Worm (Caenorhabditis elegans) whole organism, L4 larva: ENCODE data around the gene str-86.
A peak's percentile ranks its signal among the peaks of the same experiment; 100 is the strongest.

ENCODE experiments used
- F10B5.3 ChIP-seq: sonication (generic microtip); optimal IDR thresholded peaks from 2 replicates; lab custom pipeline; 2016; ENCODE audit warnings: mild to moderate bottlenecking, missing genetic modification characterization, missing compliant biosample characterization
- F26F4.8 ChIP-seq: fragments of 200-800 bp; sonication (Bioruptor generic); conservative IDR thresholded peaks from 2 replicates; pipeline ENCODE4 v1.3.6; 2022; ENCODE audit warnings: missing genetic modification characterization, missing compliant biosample characterization
- F44E2.7 ChIP-seq: fragments of 200-800 bp; sonication (Bioruptor generic); IDR thresholded peaks from 2 replicates; pipeline ENCODE4 v2.1.2; 2022; ENCODE audit warnings: missing genetic modification characterization, missing compliant biosample characterization
- Y105C5A.15 ChIP-seq: fragments of 200-800 bp; sonication (Bioruptor generic); IDR thresholded peaks from 2 replicates; pipeline ENCODE4 v1.3.6; 2022; ENCODE audit warnings: missing genetic modification characterization, missing compliant biosample characterization
- Y48G9A.11 ChIP-seq: fragments of 200-800 bp; sonication (Bioruptor generic); IDR thresholded peaks from 2 replicates; pipeline ENCODE4 v1.3.6; 2022; ENCODE audit warnings: missing genetic modification reagents, missing genetic modification characterization, missing compliant biosample characterization
- Y75B8A.6 ChIP-seq: fragments of 200-800 bp; sonication (Bioruptor generic); IDR thresholded peaks from 2 replicates; pipeline ENCODE4 v1.3.6; 2022; ENCODE audit warnings: missing genetic modification reagents, missing genetic modification characterization, missing compliant biosample characterization
- ZK337.2 ChIP-seq: fragments of 200-800 bp; sonication (Bioruptor generic); IDR thresholded peaks from 2 replicates; pipeline ENCODE4 v1.3.6; 2022; ENCODE audit warnings: missing genetic modification reagents, missing genetic modification characterization, missing compliant biosample characterization
- aha-1 ChIP-seq: fragments of 150-350 bp; peaks from one replicate; lab custom pipeline; 2014; ENCODE audit warnings: missing biosample characterization, missing genetic modification characterization
- aly-2 ChIP-seq: sonication (generic microtip); optimal IDR thresholded peaks from 2 replicates; lab custom pipeline; 2018; ENCODE audit warnings: missing biosample characterization, missing genetic modification characterization
- ama-1 ChIP-seq: fragments of 150-350 bp; optimal IDR thresholded peaks from 2 replicates; lab custom pipeline; 2014; ENCODE audit warnings: inconsistent platforms, mixed read lengths
- attf-4 ChIP-seq: sonication (generic microtip); optimal IDR thresholded peaks from 3 replicates; lab custom pipeline; 2017; ENCODE audit warnings: missing biosample characterization, missing genetic modification characterization
- ceh-28 ChIP-seq: fragments of 150-350 bp; optimal IDR thresholded peaks from 2 replicates; lab custom pipeline; 2014; ENCODE audit warnings: missing biosample characterization, missing genetic modification reagents, missing genetic modification characterization
- ceh-32 ChIP-seq: sonication (generic microtip); optimal IDR thresholded peaks from 2 replicates; lab custom pipeline; 2016; ENCODE audit warnings: mild to moderate bottlenecking, missing genetic modification characterization, missing compliant biosample characterization; ENCODE audit not compliant: poor library complexity
- cey-2 ChIP-seq: sonication (generic microtip); optimal IDR thresholded peaks from 3 replicates; lab custom pipeline; 2017; ENCODE audit warnings: missing genetic modification characterization, mild to moderate bottlenecking, missing compliant biosample characterization, antibody characterized with exemption, borderline replicate concordance; ENCODE audit not compliant: insufficient read depth
- ctbp-1 ChIP-seq: fragments of 200-800 bp; sonication (Bioruptor generic); IDR thresholded peaks from 2 replicates; pipeline ENCODE4 v1.3.6; 2022; ENCODE audit warnings: missing genetic modification reagents, missing genetic modification characterization, missing compliant biosample characterization
- daf-16 ChIP-seq, 3 experiments: sonication (generic microtip); optimal IDR thresholded peaks; 2 replicates each; lab custom pipeline; 2016 to 2017; ENCODE audit warnings: missing genetic modification characterization in 3 of 3, missing genetic modification reagents in 3 of 3, mild to moderate bottlenecking in 2 of 3, missing compliant biosample characterization in 2 of 3, missing biosample characterization in 1 of 3, moderate library complexity in 1 of 3
- dmd-8 ChIP-seq: fragments of 200-800 bp; sonication (Bioruptor generic); IDR thresholded peaks from 2 replicates; pipeline ENCODE4 v1.3.6; 2022; ENCODE audit warnings: missing genetic modification characterization, missing compliant biosample characterization
- dve-1 ChIP-seq: sonication (generic microtip); optimal IDR thresholded peaks from 2 replicates; lab custom pipeline; 2017; ENCODE audit warnings: antibody characterized with exemption, mild to moderate bottlenecking, missing genetic modification characterization, missing compliant biosample characterization; ENCODE audit not compliant: insufficient read depth
- egl-43 ChIP-seq: fragments of 200-800 bp; sonication (Bioruptor generic); IDR thresholded peaks from 2 replicates; pipeline ENCODE4 v1.3.6; 2022; ENCODE audit warnings: missing genetic modification reagents, missing genetic modification characterization, missing compliant biosample characterization
- hlh-11 ChIP-seq: fragments of 200-800 bp; sonication (Bioruptor generic); optimal IDR thresholded peaks from 2 replicates; lab custom pipeline; 2018; ENCODE audit warnings: mild to moderate bottlenecking, missing genetic modification characterization, missing compliant biosample characterization
- hmg-1.1 ChIP-seq: fragments of 200-800 bp; sonication (Bioruptor generic); IDR thresholded peaks from 2 replicates; pipeline ENCODE4 v1.3.6; 2022; ENCODE audit warnings: missing genetic modification reagents, missing genetic modification characterization, missing compliant biosample characterization
- lim-7 ChIP-seq: fragments of 200-800 bp; sonication (Bioruptor generic); IDR thresholded peaks from 2 replicates; pipeline ENCODE4 v1.3.6; 2022; ENCODE audit warnings: missing genetic modification characterization, missing compliant biosample characterization
- lin-29 ChIP-seq: fragments of 200-800 bp; sonication (Bioruptor generic); IDR thresholded peaks from 2 replicates; pipeline ENCODE4 v1.3.6; 2022; ENCODE audit warnings: missing genetic modification reagents, missing genetic modification characterization, missing compliant biosample characterization
- lin-38 ChIP-seq: fragments of 200-800 bp; sonication (Bioruptor generic); IDR thresholded peaks from 2 replicates; pipeline ENCODE4 v1.3.6; 2022; ENCODE audit warnings: missing genetic modification reagents, missing genetic modification characterization, missing compliant biosample characterization
- lsy-2 ChIP-seq, 2 experiments: fragments of 150-350 bp in 1 of 2; sonication (generic microtip) in 1 of 2; optimal IDR thresholded peaks; 2 replicates each; lab custom pipeline; 2014 to 2017; ENCODE audit warnings: missing biosample characterization in 2 of 2, missing genetic modification characterization in 2 of 2
- madf-5 ChIP-seq, 2 experiments: fragments of 200-800 bp; sonication (Bioruptor generic); IDR thresholded peaks; 2 replicates each; pipeline ENCODE4 v1.3.6; 2022; ENCODE audit warnings: missing compliant biosample characterization in 2 of 2, missing genetic modification characterization in 2 of 2
- mep-1 ChIP-seq: fragments of 150-350 bp; sonication (generic microtip); optimal IDR thresholded peaks from 3 replicates; lab custom pipeline; 2014; ENCODE audit warnings: missing biosample characterization, missing genetic modification characterization
- mes-2 ChIP-seq: sonication (generic microtip); optimal IDR thresholded peaks from 2 replicates; lab custom pipeline; 2016; ENCODE audit warnings: missing genotype, mild to moderate bottlenecking, missing genetic modification characterization, missing compliant biosample characterization; ENCODE audit not compliant: poor library complexity, severe bottlenecking
- mxl-2 ChIP-seq: fragments of 200-800 bp; sonication (Bioruptor generic); conservative IDR thresholded peaks from 2 replicates; pipeline ENCODE4 v1.3.6; 2022; ENCODE audit warnings: missing genetic modification reagents, missing genetic modification characterization, missing compliant biosample characterization
- nhr-11 ChIP-seq: fragments of 150-350 bp; optimal IDR thresholded peaks from 2 replicates; lab custom pipeline; 2014; ENCODE audit warnings: missing biosample characterization, missing genetic modification characterization
- nhr-25 ChIP-seq: sonication (generic microtip); optimal IDR thresholded peaks from 2 replicates; lab custom pipeline; 2017; ENCODE audit warnings: missing genetic modification characterization, mild to moderate bottlenecking, missing compliant biosample characterization, antibody characterized with exemption, moderate library complexity, borderline replicate concordance; ENCODE audit not compliant: insufficient read depth
- nhr-41 ChIP-seq: fragments of 200-800 bp; sonication (Bioruptor generic); IDR thresholded peaks from 2 replicates; pipeline ENCODE4 v1.3.6; 2022; ENCODE audit warnings: missing genetic modification reagents, missing genetic modification characterization, missing compliant biosample characterization
- php-3 ChIP-seq: fragments of 200-800 bp; sonication (Bioruptor generic); IDR thresholded peaks from 2 replicates; pipeline ENCODE4 v1.3.6; 2022; ENCODE audit warnings: missing genetic modification reagents, missing genetic modification characterization, missing compliant biosample characterization
- pqm-1 ChIP-seq: sonication (generic microtip); optimal IDR thresholded peaks from 2 replicates; lab custom pipeline; 2017; ENCODE audit warnings: missing biosample characterization, missing genetic modification characterization
- saeg-2 ChIP-seq: fragments of 200-800 bp; sonication (Bioruptor generic); IDR thresholded peaks from 2 replicates; pipeline ENCODE4 v1.3.6; 2022; ENCODE audit warnings: missing genetic modification reagents, missing genetic modification characterization, missing compliant biosample characterization
- sdz-12 ChIP-seq: fragments of 200-800 bp; sonication (Bioruptor generic); optimal IDR thresholded peaks from 2 replicates; lab custom pipeline; 2018; ENCODE audit warnings: mild to moderate bottlenecking, missing genetic modification characterization, missing compliant biosample characterization
- snpc-1.2 ChIP-seq: fragments of 200-800 bp; sonication (Bioruptor generic); IDR thresholded peaks from 2 replicates; pipeline ENCODE4 v1.3.6; 2022; ENCODE audit warnings: missing genetic modification reagents, missing genetic modification characterization, missing compliant biosample characterization
- tag-97 ChIP-seq: fragments of 200-800 bp; sonication (Bioruptor generic); IDR thresholded peaks from 2 replicates; pipeline ENCODE4 v1.3.6; 2022; ENCODE audit warnings: missing genetic modification characterization, missing compliant biosample characterization
- unc-39 ChIP-seq: sonication (generic microtip); optimal IDR thresholded peaks from 2 replicates; lab custom pipeline; 2017; ENCODE audit warnings: missing biosample characterization, missing genetic modification characterization
- unc-62 ChIP-seq, 3 experiments: fragments of 150-350 bp in 1 of 3; sonication (generic microtip); optimal IDR thresholded peaks in 2 of 3; peaks in 1 of 3; 1 replicate in 1 of 3; 2 replicates in 2 of 3; lab custom pipeline; 2014 to 2017; ENCODE audit warnings: missing biosample characterization in 3 of 3, missing genetic modification characterization in 3 of 3, missing genetic modification reagents in 3 of 3, missing genotype in 1 of 3
- zag-1 ChIP-seq: fragments of 150-350 bp; optimal IDR thresholded peaks from 2 replicates; lab custom pipeline; 2014; ENCODE audit warnings: missing biosample characterization, missing genetic modification characterization
- zip-11 ChIP-seq: fragments of 200-800 bp; sonication (Bioruptor generic); IDR thresholded peaks from 2 replicates; pipeline ENCODE4 v1.3.6; 2022; ENCODE audit warnings: missing genetic modification characterization, missing compliant biosample characterization
- zip-2 ChIP-seq: fragments of 150-350 bp; optimal IDR thresholded peaks from 2 replicates; lab custom pipeline; 2014; ENCODE audit warnings: missing biosample characterization, missing genetic modification characterization
- ztf-11 ChIP-seq: fragments of 150-350 bp; optimal IDR thresholded peaks from 2 replicates; lab custom pipeline; 2014; ENCODE audit warnings: missing biosample characterization, missing genetic modification characterization
- ztf-7 ChIP-seq: fragments of 150-350 bp; optimal IDR thresholded peaks from 2 replicates; lab custom pipeline; 2014; ENCODE audit warnings: missing biosample characterization, missing genetic modification characterization

Gene str-86

DNA sequence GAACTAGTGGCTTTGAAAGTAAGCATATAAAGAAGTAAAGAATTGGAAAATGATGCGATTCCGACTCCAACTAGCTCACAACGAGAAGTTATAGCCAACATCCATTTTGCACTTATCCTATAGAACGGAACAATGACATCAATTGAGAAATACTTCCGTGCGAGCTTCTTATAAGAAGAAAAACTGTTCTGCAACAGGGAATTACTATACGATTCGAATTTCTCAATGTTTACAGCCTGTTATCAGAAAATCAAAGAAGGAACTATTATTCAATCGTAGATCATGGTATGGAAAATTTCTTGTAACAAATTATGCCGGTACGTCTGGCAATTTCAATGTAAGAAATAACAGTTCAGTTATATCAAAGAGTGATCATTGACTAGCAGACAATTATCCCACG lies 2.2 kb upstream of the str-86 start, which contains the start of gene str-85:
Gene str-85, minus strand, starts transcription at position 101 of the 400 bp plus-strand sequence.
- TF ChIP-seq nhr-25 (tag; lab: Kevin White, UChicago) (no peak), ceh-28 (tag; lab: Kevin White, UChicago) (no peak), Y105C5A.15 (GFP tag; lab: Robert Waterston, UW) (no peak), lin-29 (GFP tag; lab: Robert Waterston, UW) (no peak), dmd-8 (no peak), ztf-11 (tag; lab: Kevin White, UChicago) (no peak), ztf-7 (no peak), ceh-32 (no peak), mep-1 (no peak), ZK337.2 (no peak), mes-2 (tag; lab: Kevin White, UChicago) (no peak), nhr-41 (GFP tag; lab: Robert Waterston, UW) (no peak)

ce11 chrV:8984783-8985182 lies 1.3 kb upstream of the str-86 start:
- peak in 1 of 2 experiments; percentile 3 for TF ChIP-seq unc-62 (GFP tag; optimal IDR thresholded peaks at IDR 0.05 in 1 of 2; lab: Kevin White, UChicago)
- TF ChIP-seq unc-62 (tag; optimal IDR thresholded peaks at IDR 0.05; lab: Kevin White, UChicago), result no peak
- TF ChIP-seq lsy-2 (tag; optimal IDR thresholded peaks at IDR 0.05; lab: Kevin White, UChicago), result no peak
- TF ChIP-seq egl-43 (GFP tag; lab: Robert Waterston, UW), result no peak
- TF ChIP-seq hlh-11 (tag; lab: Kevin White, UChicago), result no peak
- TF ChIP-seq F26F4.8, result no peak
- TF ChIP-seq hmg-1.1, result no peak
- no peak for TF ChIP-seq cey-2 (tag; lab: Kevin White, UChicago)
- no peak for TF ChIP-seq ama-1

- TF ChIP-seq zag-1, result no peak
- no peak for TF ChIP-seq lin-38 (GFP tag; lab: Robert Waterston, UW)
- TF ChIP-seq zip-2, result no peak
- TF ChIP-seq ctbp-1, result no peak
- TF ChIP-seq F44E2.7, result no peak
- TF ChIP-seq aha-1 (tag; lab: Kevin White, UChicago), result no peak
- TF ChIP-seq tag-97 (GFP tag; lab: Robert Waterston, UW), result no peak
- TF ChIP-seq attf-4 (tag; lab: Kevin White, UChicago), result no peak
- no peak for TF ChIP-seq dve-1 (tag; lab: Kevin White, UChicago)
- TF ChIP-seq lin-29 (GFP tag; lab: Robert Waterston, UW), result no peak
- no peak for TF ChIP-seq lim-7 (GFP tag; lab: Robert Waterston, UW)
- TF ChIP-seq mxl-2 (GFP tag; lab: Robert Waterston, UW), result no peak
- TF ChIP-seq F10B5.3 (tag; lab: Kevin White, UChicago), result no peak
- TF ChIP-seq saeg-2 (GFP tag; lab: Robert Waterston, UW), result no peak
- TF ChIP-seq snpc-1.2 (GFP tag; lab: Robert Waterston, UW), result no peak
- TF ChIP-seq sdz-12 (GFP tag; lab: Kevin White, UChicago), result no peak
- no peak for TF ChIP-seq egl-43 (GFP tag; lab: Robert Waterston, UW)
- no peak for TF ChIP-seq zip-11 (GFP tag; lab: Robert Waterston, UW)
- TF ChIP-seq nhr-11 (tag; lab: Kevin White, UChicago), result no peak
- TF ChIP-seq ama-1, result no peak
These were observed 2.7 kb downstream of the str-86 start, which contains the start of gene str-84 for ce11 chrV:8980845-8981244. str-84 (minus strand) TSS chrV:8980945.

DNA sequence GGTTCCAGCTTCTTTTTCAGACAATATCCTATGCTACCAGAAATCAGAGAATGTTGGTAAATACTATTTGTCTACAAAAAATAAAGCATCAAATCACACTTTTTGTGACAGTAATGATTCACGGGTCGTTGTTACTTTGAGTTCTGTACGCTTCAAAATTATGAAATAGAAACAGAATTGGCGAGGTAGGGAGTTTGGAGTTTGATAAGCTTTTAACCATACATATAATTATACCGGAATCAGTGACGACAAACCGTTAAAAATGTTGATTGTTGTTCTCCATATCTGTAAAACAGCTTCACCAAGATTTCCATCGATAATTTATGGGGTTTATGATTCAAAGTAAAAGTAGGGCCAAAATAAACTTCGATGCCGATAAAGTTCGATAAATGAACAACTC lies 5.6 kb downstream of the str-86 start:
- TF ChIP-seq unc-39 (tag; lab: Kevin White, UChicago) (no peak), daf-16 (GFP tag; optimal IDR thresholded peaks at IDR 0.05; lab: Kevin White, UChicago) (no peak), daf-16 (tag; optimal IDR thresholded peaks at IDR 0.05; lab: Kevin White, UChicago) (peak; percentile 66), pqm-1 (tag; lab: Kevin White, UChicago) (peak; percentile 46), Y48G9A.11 (no peak), madf-5 (GFP tag; IDR thresholded peaks at IDR 0.05; lab: Robert Waterston, UW) (no peak), ztf-11 (tag; lab: Kevin White, UChicago) (no peak), aly-2 (tag; lab: Kevin White, UChicago) (no peak), Y75B8A.6 (GFP tag; lab: Robert Waterston, UW) (no peak), php-3 (0 out of 2 replicates have a peak, but pooled peaks have one; percentile 14)
